Worm (Caenorhabditis elegans) whole organism, L2 larva: ENCODE measurements around the gene srh-44.

Experiments
- C34F6.9 ChIP-seq: fragments of 150-350 bp; optimal IDR thresholded peaks from 2 replicates; lab custom pipeline; 2014; ENCODE audit warnings: missing biosample characterization, missing genetic modification characterization
- F13H6.1 ChIP-seq: sonication (generic microtip); optimal IDR thresholded peaks from 2 replicates; lab custom pipeline; 2016; ENCODE audit warnings: missing genetic modification characterization, missing compliant biosample characterization
- R02D3.7 ChIP-seq: fragments of 150-350 bp; optimal IDR thresholded peaks from 2 replicates; lab custom pipeline; 2014; ENCODE audit warnings: missing biosample characterization, missing genetic modification characterization
- Y55F3AM.14 ChIP-seq: fragments of 200-800 bp; sonication (Bioruptor generic); optimal IDR thresholded peaks from 2 replicates; lab custom pipeline; 2018; ENCODE audit warnings: mild to moderate bottlenecking, missing genetic modification characterization, missing compliant biosample characterization
- alr-1 ChIP-seq: fragments of 150-350 bp; optimal IDR thresholded peaks from 2 replicates; lab custom pipeline; 2014; ENCODE audit warnings: missing biosample characterization, missing genetic modification characterization
- aly-2 ChIP-seq: fragments of 150-350 bp; optimal IDR thresholded peaks from 2 replicates; lab custom pipeline; 2014; ENCODE audit warnings: missing biosample characterization, missing genetic modification characterization
- ama-1 ChIP-seq: fragments of 150-350 bp; optimal IDR thresholded peaks from 2 replicates; lab custom pipeline; 2018; ENCODE audit warnings: inconsistent platforms
- blmp-1 ChIP-seq: sonication (generic microtip); optimal IDR thresholded peaks from 2 replicates; lab custom pipeline; 2017; ENCODE audit warnings: missing genetic modification characterization, mild to moderate bottlenecking, missing compliant biosample characterization, antibody characterized with exemption, moderate library complexity; ENCODE audit not compliant: insufficient read depth
- ceh-16 ChIP-seq: fragments of 150-350 bp; optimal IDR thresholded peaks from 2 replicates; lab custom pipeline; 2014; ENCODE audit warnings: missing biosample characterization, missing genetic modification characterization
- ceh-82 ChIP-seq: fragments of 150-350 bp; optimal IDR thresholded peaks from 2 replicates; lab custom pipeline; 2014; ENCODE audit warnings: missing biosample characterization, missing genetic modification characterization
- crh-2 ChIP-seq: sonication (generic microtip); optimal IDR thresholded peaks from 2 replicates; lab custom pipeline; 2017; ENCODE audit warnings: missing biosample characterization, missing genetic modification characterization
- egl-27 ChIP-seq: sonication (generic microtip); optimal IDR thresholded peaks from 3 replicates; lab custom pipeline; 2017; ENCODE audit warnings: missing biosample characterization, missing genetic modification reagents, missing genetic modification characterization
- elt-1 ChIP-seq: fragments of 150-350 bp; optimal IDR thresholded peaks from 2 replicates; lab custom pipeline; 2014; ENCODE audit warnings: missing biosample characterization, missing genetic modification characterization
- elt-3 ChIP-seq: sonication (generic microtip); optimal IDR thresholded peaks from 2 replicates; lab custom pipeline; 2017; ENCODE audit warnings: missing biosample characterization, missing genetic modification characterization
- fos-1 ChIP-seq: fragments of 150-350 bp; optimal IDR thresholded peaks from 2 replicates; lab custom pipeline; 2014; ENCODE audit warnings: missing biosample characterization, missing genetic modification characterization
- gmeb-1 ChIP-seq: fragments of 150-350 bp; optimal IDR thresholded peaks from 2 replicates; lab custom pipeline; 2014; ENCODE audit warnings: missing biosample characterization, missing genetic modification characterization
- lin-11 ChIP-seq: fragments of 150-350 bp; sonication (generic microtip); optimal IDR thresholded peaks from 2 replicates; lab custom pipeline; 2014; ENCODE audit warnings: missing biosample characterization, missing genetic modification characterization, inconsistent platforms, mixed read lengths
- lin-13 ChIP-seq: fragments of 150-350 bp; optimal IDR thresholded peaks from 2 replicates; lab custom pipeline; 2014; ENCODE audit warnings: missing biosample characterization, missing genetic modification reagents, missing genetic modification characterization
- lsy-2 ChIP-seq, 2 experiments: fragments of 150-350 bp in 1 of 2; sonication (generic microtip) in 1 of 2; optimal IDR thresholded peaks; 2 replicates each; lab custom pipeline; 2014 to 2017; ENCODE audit warnings: missing biosample characterization in 2 of 2, missing genetic modification characterization in 2 of 2
- mab-5 ChIP-seq: fragments of 150-350 bp; optimal IDR thresholded peaks from 2 replicates; lab custom pipeline; 2014; ENCODE audit warnings: missing biosample characterization, missing genetic modification characterization
- mbf-1 ChIP-seq: sonication (generic microtip); optimal IDR thresholded peaks from 2 replicates; lab custom pipeline; 2017; ENCODE audit warnings: missing biosample characterization, missing genetic modification characterization
- mdl-1 ChIP-seq, 2 experiments: fragments of 150-350 bp in 1 of 2; sonication (generic microtip) in 1 of 2; optimal IDR thresholded peaks; 2 replicates each; lab custom pipeline; 2017; ENCODE audit warnings: missing biosample characterization in 2 of 2, missing genetic modification characterization in 2 of 2
- nhr-12 ChIP-seq: fragments of 150-350 bp; optimal IDR thresholded peaks from 2 replicates; lab custom pipeline; 2014; ENCODE audit warnings: missing biosample characterization, missing genetic modification characterization
- nhr-129 ChIP-seq: fragments of 150-350 bp; optimal IDR thresholded peaks from 2 replicates; lab custom pipeline; 2014; ENCODE audit warnings: missing biosample characterization, missing genetic modification characterization
- nhr-21 ChIP-seq: fragments of 150-350 bp; optimal IDR thresholded peaks from 2 replicates; lab custom pipeline; 2014; ENCODE audit warnings: missing biosample characterization, missing genetic modification characterization
- nhr-23 ChIP-seq: fragments of 150-350 bp; optimal IDR thresholded peaks from 2 replicates; lab custom pipeline; 2014; ENCODE audit warnings: missing biosample characterization, missing genetic modification reagents, missing genetic modification characterization
- nhr-237 ChIP-seq: fragments of 150-350 bp; optimal IDR thresholded peaks from 2 replicates; lab custom pipeline; 2014; ENCODE audit warnings: missing biosample characterization, missing genetic modification characterization
- nhr-25 ChIP-seq: fragments of 150-350 bp; sonication (generic microtip); optimal IDR thresholded peaks from 3 replicates; lab custom pipeline; 2014; ENCODE audit warnings: missing biosample characterization, missing genetic modification characterization
- nhr-6 ChIP-seq: fragments of 150-350 bp; optimal IDR thresholded peaks from 2 replicates; lab custom pipeline; 2014; ENCODE audit warnings: missing biosample characterization, missing genetic modification characterization
- nhr-77 ChIP-seq: fragments of 150-350 bp; optimal IDR thresholded peaks from 2 replicates; lab custom pipeline; 2014; ENCODE audit warnings: missing biosample characterization, missing genetic modification characterization
- peb-1 ChIP-seq: fragments of 150-350 bp; optimal IDR thresholded peaks from 2 replicates; lab custom pipeline; 2014; ENCODE audit warnings: missing biosample characterization, missing genetic modification characterization
- sem-4 ChIP-seq: fragments of 150-350 bp; optimal IDR thresholded peaks from 2 replicates; lab custom pipeline; 2014; ENCODE audit warnings: missing biosample characterization, missing genetic modification reagents, missing genetic modification characterization
- skn-1 ChIP-seq: sonication (generic microtip); optimal IDR thresholded peaks from 2 replicates; lab custom pipeline; 2017; ENCODE audit warnings: missing biosample characterization, missing genetic modification characterization
- sma-3 ChIP-seq: sonication (generic microtip); optimal IDR thresholded peaks from 2 replicates; lab custom pipeline; 2016; ENCODE audit warnings: missing genetic modification reagents, missing genetic modification characterization, missing compliant biosample characterization
- sma-9 ChIP-seq, 2 experiments: fragments of 150-350 bp in 1 of 2; sonication (generic microtip) in 1 of 2; optimal IDR thresholded peaks; 2 replicates each; lab custom pipeline; 2014 to 2016; ENCODE audit warnings: missing genetic modification characterization in 2 of 2, mild to moderate bottlenecking in 1 of 2, missing biosample characterization in 1 of 2, missing compliant biosample characterization in 1 of 2, missing genetic modification reagents in 1 of 2, moderate library complexity in 1 of 2
- snpc-4 ChIP-seq: fragments of 150-350 bp; optimal IDR thresholded peaks from 2 replicates; lab custom pipeline; 2014; ENCODE audit warnings: missing biosample characterization, missing genetic modification characterization
- unc-39 ChIP-seq: fragments of 150-350 bp; optimal IDR thresholded peaks from 2 replicates; lab custom pipeline; 2014; ENCODE audit warnings: missing biosample characterization, missing genetic modification characterization
- unc-55 ChIP-seq: fragments of 150-350 bp; sonication (generic microtip); optimal IDR thresholded peaks from 3 replicates; lab custom pipeline; 2014; ENCODE audit warnings: missing biosample characterization, missing genetic modification reagents, missing genetic modification characterization
- unc-62 ChIP-seq: fragments of 150-350 bp; optimal IDR thresholded peaks from 2 replicates; lab custom pipeline; 2014; ENCODE audit warnings: missing biosample characterization, missing genetic modification reagents, missing genetic modification characterization
- zag-1 ChIP-seq: fragments of 150-350 bp; optimal IDR thresholded peaks from 2 replicates; lab custom pipeline; 2014; ENCODE audit warnings: missing biosample characterization, missing genetic modification characterization
- ztf-1 ChIP-seq: fragments of 200-800 bp; sonication (Bioruptor generic); conservative IDR thresholded peaks from 2 replicates; pipeline ENCODE4 v1.3.6; 2022; ENCODE audit warnings: missing genetic modification characterization, missing compliant biosample characterization
- ztf-11 ChIP-seq: sonication (generic microtip); optimal IDR thresholded peaks from 2 replicates; lab custom pipeline; 2017; ENCODE audit warnings: missing biosample characterization, missing genetic modification characterization
- ztf-4 ChIP-seq: fragments of 150-350 bp; optimal IDR thresholded peaks from 2 replicates; lab custom pipeline; 2014; ENCODE audit warnings: missing biosample characterization, missing genetic modification characterization

The srh-44 gene

ce11 chrII:11545299-11545951 lies 30.6 kb downstream of the srh-44 start, which contains the start of gene dnj-13 (continued):
- TF ChIP-seq skn-1 (tag; lab: Kevin White, UChicago) (peak; percentile 61), ceh-82 (tag; lab: Kevin White, UChicago) (peak; percentile 54), aly-2 (tag; lab: Kevin White, UChicago) (no peak), peb-1 (tag; lab: Kevin White, UChicago) (no peak), ztf-4 (peak; percentile 89), Y55F3AM.14 (peak; percentile 94)

ce11 chrII:11545952-11546325 lies 31.1 kb downstream of the srh-44 start:
- TF ChIP-seq lin-11 (tag; lab: Kevin White, UChicago) (no peak), ztf-11 (tag; lab: Kevin White, UChicago) (no peak), nhr-23 (tag; lab: Kevin White, UChicago) (no peak), elt-1 (tag; lab: Kevin White, UChicago) (no peak), peb-1 (tag; lab: Kevin White, UChicago) (no peak), blmp-1 (tag; lab: Kevin White, UChicago) (no peak), ztf-4 (no peak), zag-1 (tag; lab: Kevin White, UChicago) (no peak), mbf-1 (tag; lab: Kevin White, UChicago) (no peak), mab-5 (no peak), ama-1 (lab: Kevin White, UChicago) (no peak), alr-1 (tag; lab: Kevin White, UChicago) (no peak), nhr-25 (no peak), gmeb-1 (tag; lab: Kevin White, UChicago) (no peak)

ce11 chrII:11547254-11547687 lies 32.4 kb downstream of the srh-44 start, which contains the start of gene F54D5.7:
F54D5.7 (plus strand) TSS chrII:11547517.
- peak; percentile 61 for TF ChIP-seq C34F6.9 (tag; lab: Kevin White, UChicago)
- TF ChIP-seq fos-1 (tag; lab: Kevin White, UChicago): peak; percentile 13
- no peak for TF ChIP-seq nhr-23 (tag; lab: Kevin White, UChicago)
- peak; percentile 3 for TF ChIP-seq ceh-16
- TF ChIP-seq blmp-1 (tag; lab: Kevin White, UChicago): peak; percentile 34
- no peak for TF ChIP-seq ztf-11 (tag; lab: Kevin White, UChicago)
- no peak for TF ChIP-seq ceh-82 (tag; lab: Kevin White, UChicago)
- no peak for TF ChIP-seq mab-5
- 0 out of 2 replicates have a peak, but pooled peaks have one; percentile 83 for TF ChIP-seq ztf-1 (GFP tag; lab: Robert Waterston, UW)
- no peak for TF ChIP-seq Y55F3AM.14
- no peak for TF ChIP-seq elt-3
- no peak for TF ChIP-seq mbf-1 (tag; lab: Kevin White, UChicago)
- peak; percentile 99 for TF ChIP-seq ama-1 (lab: Kevin White, UChicago)
- TF ChIP-seq sma-3: peak; percentile 43
- peak; percentile 52 for TF ChIP-seq nhr-6
- peak; percentile 83 for TF ChIP-seq nhr-129 (tag; lab: Kevin White, UChicago)
- TF ChIP-seq F13H6.1: peak; percentile 37
- no peak for TF ChIP-seq nhr-77
- TF ChIP-seq unc-62 (GFP tag; lab: Kevin White, UChicago): peak; percentile 20
- TF ChIP-seq nhr-21 (tag; lab: Kevin White, UChicago): peak; percentile 61
- peak; percentile 37 for TF ChIP-seq aly-2 (tag; lab: Kevin White, UChicago)
- no peak for TF ChIP-seq nhr-12
- peak; percentile 27 for TF ChIP-seq sem-4 (tag; lab: Kevin White, UChicago)
- TF ChIP-seq crh-2 (tag; lab: Kevin White, UChicago): peak; percentile 97
- no peak for TF ChIP-seq snpc-4 (tag; lab: Kevin White, UChicago)
- peak; percentile 58 for TF ChIP-seq sma-9 (GFP tag; optimal IDR thresholded peaks at IDR 0.05; lab: Kevin White, UChicago)
- no peak for TF ChIP-seq sma-9 (tag; optimal IDR thresholded peaks at IDR 0.05; lab: Kevin White, UChicago)
- TF ChIP-seq alr-1 (tag; lab: Kevin White, UChicago): no peak
- no peak for TF ChIP-seq nhr-237 (tag; lab: Kevin White, UChicago)
- TF ChIP-seq gmeb-1 (tag; lab: Kevin White, UChicago): peak; percentile 35
- peak in 1 of 2 experiments; percentile 64 for TF ChIP-seq mdl-1 (tag; optimal IDR thresholded peaks at IDR 0.05; lab: Kevin White, UChicago)
- peak; percentile 24 to 75 for TF ChIP-seq lsy-2 (tag; optimal IDR thresholded peaks at IDR 0.05; lab: Kevin White, UChicago)
- TF ChIP-seq nhr-25: peak; percentile 65
- no peak for TF ChIP-seq R02D3.7 (tag; lab: Kevin White, UChicago)
- TF ChIP-seq unc-39 (tag; lab: Kevin White, UChicago): no peak
- no peak for TF ChIP-seq zag-1 (tag; lab: Kevin White, UChicago)
- TF ChIP-seq ztf-4: peak; percentile 96
- peak; percentile 50 for TF ChIP-seq lin-13 (GFP tag; lab: Kevin White, UChicago)
- no peak for TF ChIP-seq elt-1 (tag; lab: Kevin White, UChicago)
- TF ChIP-seq unc-55 (GFP tag; lab: Kevin White, UChicago): no peak
- no peak for TF ChIP-seq egl-27 (tag; lab: Kevin White, UChicago)
